Fruit fly (Drosophila melanogaster) whole organism, embryonic: ENCODE data around the gene Ephrin.

Source experiments
- CG10431 ChIP-seq: fragments of 200-800 bp; sonication (Bioruptor generic); optimal IDR thresholded peaks from 3 replicates; lab custom pipeline; 2018; ENCODE audit warnings: missing biosample characterization, mild to moderate bottlenecking, missing genetic modification characterization
- CG10543 ChIP-seq: fragments of 200-800 bp; sonication (Bioruptor generic); optimal IDR thresholded peaks from 3 replicates; lab custom pipeline; 2017; ENCODE audit warnings: missing biosample characterization, mild to moderate bottlenecking, missing genetic modification characterization, moderate library complexity
- CG10565 ChIP-seq: fragments of 200-800 bp; sonication (Bioruptor generic); optimal IDR thresholded peaks from 3 replicates; lab custom pipeline; 2016; ENCODE audit warnings: missing biosample characterization, mild to moderate bottlenecking, missing genetic modification characterization
- CG11093 ChIP-seq: fragments of 200-800 bp; sonication (Bioruptor generic); IDR thresholded peaks from 3 replicates; pipeline ENCODE4 v1.3.6; 2022; ENCODE audit warnings: missing biosample characterization, missing genetic modification characterization
- CG11560 ChIP-seq: fragments of 200-800 bp; sonication (Bioruptor generic); IDR thresholded peaks from 3 replicates; pipeline ENCODE4 v1.3.6; 2022; ENCODE audit warnings: missing biosample characterization, missing genetic modification characterization
- CG11723 ChIP-seq: fragments of 200-800 bp; sonication (Bioruptor generic); optimal IDR thresholded peaks from 2 replicates; lab custom pipeline; 2017; ENCODE audit warnings: missing biosample characterization, mild to moderate bottlenecking, missing genetic modification characterization
- CG12104 ChIP-seq: fragments of 200-800 bp; sonication (Bioruptor generic); optimal IDR thresholded peaks from 3 replicates; lab custom pipeline; 2016; ENCODE audit warnings: missing biosample characterization, missing genetic modification characterization
- CG12659 ChIP-seq: fragments of 200-800 bp; sonication (Bioruptor generic); optimal IDR thresholded peaks from 3 replicates; lab custom pipeline; 2017; ENCODE audit warnings: mild to moderate bottlenecking, missing biosample characterization, missing genetic modification reagents, missing genetic modification characterization
- CG13894 ChIP-seq: fragments of 200-800 bp; sonication (Bioruptor generic); optimal IDR thresholded peaks from 3 replicates; lab custom pipeline; 2018; ENCODE audit warnings: missing biosample characterization, mild to moderate bottlenecking, missing genetic modification characterization, moderate library complexity
- CG14860 ChIP-seq: fragments of 200-800 bp; sonication (Bioruptor generic); IDR thresholded peaks from 3 replicates; pipeline ENCODE4 v1.3.6; 2022; ENCODE audit warnings: missing biosample characterization, missing genetic modification characterization; ENCODE audit not compliant: partially characterized antibody
- CG17361 ChIP-seq: fragments of 200-800 bp; sonication (Bioruptor generic); IDR thresholded peaks from 3 replicates; pipeline ENCODE4 v1.3.6; 2022; ENCODE audit warnings: missing biosample characterization, missing genetic modification characterization
- CG17802 ChIP-seq: fragments of 200-800 bp; sonication (Bioruptor generic); optimal IDR thresholded peaks from 2 replicates; lab custom pipeline; 2018; ENCODE audit warnings: missing biosample characterization, mild to moderate bottlenecking, missing genetic modification characterization, moderate library complexity
- CG2116 ChIP-seq: fragments of 200-800 bp; sonication (Bioruptor generic); optimal IDR thresholded peaks from 3 replicates; lab custom pipeline; 2018; ENCODE audit warnings: missing biosample characterization, mild to moderate bottlenecking, missing genetic modification characterization
- CG30020 ChIP-seq: fragments of 200-800 bp; optimal IDR thresholded peaks from 2 replicates; lab custom pipeline; 2019; ENCODE audit warnings: missing biosample characterization, mild to moderate bottlenecking, missing genetic modification characterization, moderate library complexity
- CG3163 ChIP-seq: fragments of 200-800 bp; sonication (Bioruptor generic); optimal IDR thresholded peaks from 3 replicates; lab custom pipeline; 2016; ENCODE audit warnings: missing biosample characterization, missing genetic modification characterization
- CG3847 ChIP-seq: fragments of 200-800 bp; sonication (Bioruptor generic); IDR thresholded peaks from 2 replicates; pipeline ENCODE4 v1.3.6; 2022; ENCODE audit warnings: missing biosample characterization, missing genetic modification characterization
- CG4328 ChIP-seq: fragments of 200-800 bp; sonication (Bioruptor generic); optimal IDR thresholded peaks from 3 replicates; lab custom pipeline; 2017; ENCODE audit warnings: missing biosample characterization, missing genetic modification reagents, missing genetic modification characterization
- CG6683 ChIP-seq: fragments of 200-800 bp; sonication (Bioruptor generic); optimal IDR thresholded peaks from 2 replicates; lab custom pipeline; 2017; ENCODE audit warnings: missing biosample characterization, mild to moderate bottlenecking, missing genetic modification characterization, missing genetic modification reagents
- CG6854 ChIP-seq: fragments of 200-800 bp; sonication (Bioruptor generic); optimal IDR thresholded peaks from 3 replicates; lab custom pipeline; 2017; ENCODE audit warnings: missing biosample characterization, mild to moderate bottlenecking, missing genetic modification characterization
- CG7745 ChIP-seq: fragments of 200-800 bp; sonication (Bioruptor generic); optimal IDR thresholded peaks from 2 replicates; lab custom pipeline; 2018; ENCODE audit warnings: missing biosample characterization, mild to moderate bottlenecking, missing genetic modification characterization, moderate library complexity
- CG8924 ChIP-seq: fragments of 200-800 bp; optimal IDR thresholded peaks from 3 replicates; lab custom pipeline; 2019; ENCODE audit warnings: missing biosample characterization, mild to moderate bottlenecking, missing genetic modification characterization, moderate library complexity
- D ChIP-seq, 2 experiments: fragments of 200-800 bp in 1 of 2; fragments of >200 bp in 1 of 2; sonication (Bioruptor generic) in 1 of 2; optimal IDR thresholded peaks; 2 replicates in 1 of 2; 3 replicates in 1 of 2; lab custom pipeline; 2017; ENCODE audit warnings: mild to moderate bottlenecking in 1 of 2, missing biosample characterization in 1 of 2, missing genetic modification characterization in 1 of 2, missing genetic modification reagents in 1 of 2
- D19A ChIP-seq: fragments of 200-800 bp; optimal IDR thresholded peaks from 3 replicates; lab custom pipeline; 2019; ENCODE audit warnings: missing biosample characterization, mild to moderate bottlenecking, missing genetic modification characterization, moderate library complexity
- Dfd ChIP-seq, 2 experiments: fragments of >200 bp; optimal IDR thresholded peaks; 2 replicates each; lab custom pipeline; 2017; ENCODE audit warnings: missing biosample characterization in 2 of 2, missing genetic modification characterization in 2 of 2
- Hand ChIP-seq: fragments of 200-800 bp; sonication (Bioruptor generic); optimal IDR thresholded peaks from 2 replicates; lab custom pipeline; 2017; ENCODE audit warnings: mild to moderate bottlenecking, missing biosample characterization, missing genetic modification reagents, missing genetic modification characterization
- Lhr ChIP-seq: fragments of 200-800 bp; sonication (Bioruptor generic); optimal IDR thresholded peaks from 3 replicates; lab custom pipeline; 2017; ENCODE audit warnings: mild to moderate bottlenecking, missing biosample characterization, missing genetic modification reagents, missing genetic modification characterization
- Lim3 ChIP-seq: fragments of 200-800 bp; sonication (Bioruptor generic); IDR thresholded peaks from 2 replicates; pipeline ENCODE4 v1.3.6; 2022; ENCODE audit warnings: missing biosample characterization, missing genetic modification characterization
- MESR4 ChIP-seq: fragments of 200-800 bp; sonication (Bioruptor generic); optimal IDR thresholded peaks from 2 replicates; lab custom pipeline; 2018; ENCODE audit warnings: missing biosample characterization, mild to moderate bottlenecking, missing genetic modification characterization, moderate library complexity
- Myb ChIP-seq: fragments of 200-800 bp; sonication (Bioruptor generic); optimal IDR thresholded peaks from 2 replicates; lab custom pipeline; 2016; ENCODE audit warnings: missing biosample characterization, missing genetic modification characterization
- Sry-δ ChIP-seq: fragments of 200-800 bp; sonication (Bioruptor generic); optimal IDR thresholded peaks from 2 replicates; lab custom pipeline; 2016; ENCODE audit warnings: missing biosample characterization, missing genetic modification characterization
- bsh ChIP-seq, 2 experiments: fragments of 200-800 bp; sonication (Bioruptor generic); optimal IDR thresholded peaks; 2 replicates each; lab custom pipeline; 2017 to 2018; ENCODE audit warnings: mild to moderate bottlenecking in 2 of 2, missing biosample characterization in 2 of 2, missing genetic modification characterization in 2 of 2, moderate library complexity in 1 of 2
- cg ChIP-seq: fragments of 200-800 bp; sonication (Bioruptor generic); optimal IDR thresholded peaks from 3 replicates; lab custom pipeline; 2019; ENCODE audit warnings: missing biosample characterization, mild to moderate bottlenecking, missing genetic modification characterization, moderate library complexity
- dmrt11E ChIP-seq: fragments of 200-800 bp; sonication (Bioruptor generic); optimal IDR thresholded peaks from 3 replicates; lab custom pipeline; 2018; ENCODE audit warnings: missing biosample characterization, mild to moderate bottlenecking, missing genetic modification characterization, moderate library complexity
- gem ChIP-seq: fragments of 200-800 bp; sonication (Bioruptor generic); optimal IDR thresholded peaks from 2 replicates; lab custom pipeline; 2019; ENCODE audit warnings: missing biosample characterization, mild to moderate bottlenecking, missing genetic modification characterization, moderate library complexity
- gt ChIP-seq: fragments of 200-800 bp; sonication (Bioruptor generic); IDR thresholded peaks from 2 replicates; pipeline ENCODE4 v1.3.6; 2022; ENCODE audit warnings: missing biosample characterization, missing genetic modification characterization
- lbe ChIP-seq: fragments of 200-800 bp; sonication (Bioruptor generic); optimal IDR thresholded peaks from 2 replicates; lab custom pipeline; 2016; ENCODE audit warnings: missing biosample characterization, mild to moderate bottlenecking, missing genetic modification characterization
- onecut ChIP-seq: fragments of 200-800 bp; sonication (Bioruptor generic); IDR thresholded peaks from 2 replicates; pipeline ENCODE4 v1.3.6; 2022; ENCODE audit warnings: missing biosample characterization, missing genetic modification characterization
- pfk ChIP-seq: fragments of 200-800 bp; sonication (Bioruptor generic); optimal IDR thresholded peaks from 2 replicates; lab custom pipeline; 2018; ENCODE audit warnings: missing biosample characterization, mild to moderate bottlenecking, missing genetic modification characterization, moderate library complexity
- psq ChIP-seq: fragments of 200-800 bp; sonication (Bioruptor generic); optimal IDR thresholded peaks from 2 replicates; lab custom pipeline; 2017; ENCODE audit warnings: missing biosample characterization, missing genetic modification characterization
- pzg ChIP-seq: fragments of 200-800 bp; sonication (Bioruptor generic); optimal IDR thresholded peaks from 3 replicates; lab custom pipeline; 2018; ENCODE audit warnings: missing biosample characterization, mild to moderate bottlenecking, missing genetic modification characterization, moderate library complexity
- sens ChIP-seq: fragments of 200-800 bp; sonication (Bioruptor generic); peaks from one replicate; lab custom pipeline; 2016; ENCODE audit warnings: missing biosample characterization, missing genetic modification characterization
- sob ChIP-seq: fragments of 200-800 bp; sonication (Bioruptor generic); IDR thresholded peaks from 2 replicates; pipeline ENCODE4 v1.3.6; 2022; ENCODE audit warnings: missing biosample characterization, missing genetic modification characterization
- trem ChIP-seq: fragments of 200-800 bp; optimal IDR thresholded peaks from 3 replicates; lab custom pipeline; 2019; ENCODE audit warnings: missing biosample characterization, mild to moderate bottlenecking, missing genetic modification characterization, moderate library complexity
- twi ChIP-seq: fragments of 200-800 bp; optimal IDR thresholded peaks from 2 replicates; lab custom pipeline; 2019; ENCODE audit warnings: missing biosample characterization, mild to moderate bottlenecking, missing genetic modification characterization, moderate library complexity
- vvl ChIP-seq: fragments of 200-800 bp; sonication (Bioruptor generic); IDR thresholded peaks from 2 replicates; pipeline ENCODE4 v1.3.6; 2022; ENCODE audit warnings: missing biosample characterization, missing genetic modification characterization
- zfh1 ChIP-seq: fragments of 200-800 bp; sonication (Bioruptor generic); IDR thresholded peaks from 3 replicates; pipeline ENCODE4 v1.3.6; 2022; ENCODE audit warnings: missing biosample characterization, missing genetic modification characterization

Ephrin gene

dm6 chr4:607498-607897, 35.9 kb downstream of the Ephrin start, which contains the start of gene onecut (continued):
- peak; percentile 78 for TF ChIP-seq CG17802 (tag; lab: Kevin White, UChicago)
- TF ChIP-seq CG3847 (GFP tag; lab: Robert Waterston, UW): no peak
- peak; percentile 56 for TF ChIP-seq CG13894 (tag; lab: Kevin White, UChicago)
- no peak for TF ChIP-seq D (optimal IDR thresholded peaks at IDR 0.05; lab: Kevin White, UChicago)
- TF ChIP-seq D (GFP tag; optimal IDR thresholded peaks at IDR 0.05; lab: Kevin White, UChicago): no peak
- TF ChIP-seq CG12659 (GFP tag; lab: Kevin White, UChicago): peak; percentile 6
- TF ChIP-seq CG30020 (tag; lab: Kevin White, UChicago): peak; percentile 89
- no peak for TF ChIP-seq CG4328 (GFP tag; lab: Kevin White, UChicago)
- TF ChIP-seq CG8924 (tag; lab: Kevin White, UChicago): peak; percentile 6
- TF ChIP-seq Hand (GFP tag; lab: Kevin White, UChicago): no peak
- TF ChIP-seq CG11560 (tag; lab: Robert Waterston, UW): no peak
- TF ChIP-seq Myb: peak; percentile 25
- TF ChIP-seq pfk (GFP tag; lab: Kevin White, UChicago): peak; percentile 58

dm6 chr4:610398-611319, 39.1 kb downstream of the Ephrin start, which contains the start of gene Eph:
Eph (plus strand) TSS chr4:610684.
- TF ChIP-seq CG6683 (no peak), CG10431 (GFP tag; lab: Kevin White, UChicago) (peak; percentile 88), CG11723 (GFP tag; lab: Kevin White, UChicago) (peak; percentile 93), CG6854 (no peak), CG7745 (no peak), sens (GFP tag; lab: Kevin White, UChicago) (peak; percentile 66), CG3163 (GFP tag; lab: Kevin White, UChicago) (no peak), gt (no peak), twi (tag; lab: Kevin White, UChicago) (no peak), Dfd (GFP tag; optimal IDR thresholded peaks at IDR 0.05; lab: Kevin White, UChicago) (no peak), D19A (tag; lab: Kevin White, UChicago) (peak; percentile 73), CG12104 (GFP tag; lab: Kevin White, UChicago) (no peak), CG2116 (peak; percentile 39), bsh (GFP tag; optimal IDR thresholded peaks at IDR 0.05; lab: Kevin White, UChicago) (no peak), cg (GFP tag; lab: Kevin White, UChicago) (peak; percentile 77), CG17802 (tag; lab: Kevin White, UChicago) (peak; percentile 95), CG17361 (GFP tag; lab: Robert Waterston, UW) (peak; percentile 27; the same call in 1 of the 3 replicates), dmrt11E (tag; lab: Kevin White, UChicago) (peak; percentile 22), lbe (peak; percentile 36), Lim3 (GFP tag; lab: Robert Waterston, UW) (no peak), sob (GFP tag; lab: Robert Waterston, UW) (no peak), CG12659 (GFP tag; lab: Kevin White, UChicago) (peak; percentile 52), CG11093 (GFP tag; lab: Robert Waterston, UW) (no peak), CG10565 (GFP tag; lab: Kevin White, UChicago) (no peak), trem (tag; lab: Kevin White, UChicago) (peak; percentile 18), onecut (GFP tag; lab: Robert Waterston, UW) (no peak), gem (tag; lab: Kevin White, UChicago) (no peak), pzg (GFP tag; lab: Kevin White, UChicago) (peak; percentile 49), psq (GFP tag; lab: Kevin White, UChicago) (no peak), CG10543 (GFP tag; lab: Kevin White, UChicago) (no peak), CG14860 (GFP tag; lab: Robert Waterston, UW) (no peak), MESR4 (peak; percentile 73), vvl (GFP tag; lab: Robert Waterston, UW) (no peak), zfh1 (no peak), Sry-δ (GFP tag; lab: Kevin White, UChicago) (peak; percentile 19), Lhr (GFP tag; lab: Kevin White, UChicago) (peak; percentile 9)
